Worm (Caenorhabditis elegans) whole organism, L1 larva: ENCODE results near the gene fbxa-38.
"Not testable (repeated sequence)": the region's sequence is repeated elsewhere in the genome, so short reads cannot be mapped to it uniquely, and the experiment has no call there.

Experiments
- Y116A8C.19 ChIP-seq: sonication (generic microtip); optimal IDR thresholded peaks from 2 replicates; lab custom pipeline; 2016; ENCODE audit warnings: missing compliant biosample characterization, missing genetic modification characterization, borderline replicate concordance
- aly-2 ChIP-seq: fragments of 150-350 bp; optimal IDR thresholded peaks from 2 replicates; lab custom pipeline; 2014; ENCODE audit warnings: missing biosample characterization, missing genetic modification characterization
- dpl-1 ChIP-seq, 3 experiments: fragments of 150-350 bp in 2 of 3; sonication (generic microtip) in 1 of 3; optimal IDR thresholded peaks; 2 replicates each; lab custom pipeline; 2014 to 2017; ENCODE audit warnings: missing biosample characterization in 3 of 3, missing genetic modification characterization in 3 of 3, missing genetic modification reagents in 3 of 3
- efl-1 ChIP-seq, 4 experiments: fragments of 150-350 bp; optimal IDR thresholded peaks in 3 of 4; peaks in 1 of 4; 1 replicate in 1 of 4; 2 replicates in 3 of 4; lab custom pipeline; 2014; ENCODE audit warnings: missing biosample characterization in 2 of 4, missing genetic modification characterization in 2 of 4, missing genetic modification reagents in 2 of 4
- egl-13 ChIP-seq: sonication (generic microtip); optimal IDR thresholded peaks from 2 replicates; lab custom pipeline; 2016; ENCODE audit warnings: missing genotype, missing genetic modification reagents, missing genetic modification characterization, missing compliant biosample characterization
- egl-27 ChIP-seq, 2 experiments: fragments of 150-350 bp in 1 of 2; sonication (generic microtip); optimal IDR thresholded peaks; 3 replicates each; lab custom pipeline; 2017 to 2018; ENCODE audit warnings: missing biosample characterization in 2 of 2, missing genetic modification characterization in 2 of 2, missing genetic modification reagents in 2 of 2
- elt-2 ChIP-seq: sonication (generic microtip); optimal IDR thresholded peaks from 2 replicates; lab custom pipeline; 2016; ENCODE audit warnings: missing genetic modification characterization, mild to moderate bottlenecking, inconsistent platforms, missing compliant biosample characterization, missing genetic modification reagents
- elt-3 ChIP-seq, 6 experiments: fragments of 150-350 bp in 1 of 6; sonication (generic microtip); optimal IDR thresholded peaks; 2 replicates each; lab custom pipeline; 2017 to 2018; ENCODE audit warnings: missing biosample characterization in 6 of 6, missing genetic modification characterization in 6 of 6, inconsistent platforms in 1 of 6
- ets-5 ChIP-seq: fragments of 200-800 bp; sonication (Bioruptor generic); IDR thresholded peaks from 2 replicates; pipeline ENCODE4 v1.3.6; 2022; ENCODE audit warnings: missing genetic modification characterization, missing compliant biosample characterization
- fkh-10 ChIP-seq: sonication (generic microtip); optimal IDR thresholded peaks from 2 replicates; lab custom pipeline; 2017; ENCODE audit warnings: missing biosample characterization, missing genetic modification reagents, missing genetic modification characterization
- fkh-4 ChIP-seq: sonication (generic microtip); optimal IDR thresholded peaks from 2 replicates; lab custom pipeline; 2016; ENCODE audit warnings: missing compliant biosample characterization, missing genetic modification characterization, borderline replicate concordance
- fos-1 ChIP-seq: fragments of 150-350 bp; optimal IDR thresholded peaks from 2 replicates; lab custom pipeline; 2014; ENCODE audit warnings: missing biosample characterization, missing genetic modification characterization
- hlh-4 ChIP-seq: sonication (generic microtip); optimal IDR thresholded peaks from 2 replicates; lab custom pipeline; 2016; ENCODE audit warnings: mild to moderate bottlenecking, missing genetic modification characterization, missing compliant biosample characterization
- hpl-2 ChIP-seq: fragments of 150-350 bp; optimal IDR thresholded peaks from 2 replicates; lab custom pipeline; 2014; ENCODE audit warnings: missing biosample characterization, missing genetic modification reagents, missing genetic modification characterization
- lir-3 ChIP-seq: sonication (generic microtip); optimal IDR thresholded peaks from 2 replicates; lab custom pipeline; 2016; ENCODE audit warnings: mild to moderate bottlenecking, missing genetic modification characterization, moderate library complexity, missing compliant biosample characterization; ENCODE audit not compliant: poor library complexity
- mab-9 ChIP-seq: fragments of 200-800 bp; sonication (Bioruptor generic); IDR thresholded peaks from 2 replicates; pipeline ENCODE4 v1.3.6; 2022; ENCODE audit warnings: missing genetic modification reagents, missing genetic modification characterization, missing compliant biosample characterization
- mef-2 ChIP-seq: fragments of 150-350 bp; optimal IDR thresholded peaks from 2 replicates; lab custom pipeline; 2014; ENCODE audit warnings: missing biosample characterization, missing genetic modification characterization
- mep-1 ChIP-seq: fragments of 150-350 bp; optimal IDR thresholded peaks from 2 replicates; lab custom pipeline; 2014; ENCODE audit warnings: missing biosample characterization, missing genetic modification characterization
- nhr-11 ChIP-seq: fragments of 150-350 bp; optimal IDR thresholded peaks from 2 replicates; lab custom pipeline; 2014; ENCODE audit warnings: missing biosample characterization, missing genetic modification characterization
- nhr-19 ChIP-seq: fragments of 200-800 bp; sonication (Bioruptor generic); conservative IDR thresholded peaks from 2 replicates; pipeline ENCODE4 v1.3.6; 2022; ENCODE audit warnings: missing genetic modification characterization, missing compliant biosample characterization
- nhr-28 ChIP-seq: fragments of 150-350 bp; optimal IDR thresholded peaks from 2 replicates; lab custom pipeline; 2014; ENCODE audit warnings: missing biosample characterization, missing genetic modification characterization
- nhr-47 ChIP-seq: sonication (generic microtip); optimal IDR thresholded peaks from 2 replicates; lab custom pipeline; 2016; ENCODE audit warnings: mild to moderate bottlenecking, missing genetic modification characterization, moderate library complexity, missing compliant biosample characterization
- nhr-84 ChIP-seq: sonication (generic microtip); optimal IDR thresholded peaks from 2 replicates; lab custom pipeline; 2017; ENCODE audit warnings: missing biosample characterization, missing genetic modification characterization
- nhr-85 ChIP-seq: sonication (generic microtip); peaks from one replicate; lab custom pipeline; 2016; ENCODE audit warnings: missing genetic modification characterization, inconsistent platforms, missing compliant biosample characterization
- pag-3 ChIP-seq: sonication (generic microtip); optimal IDR thresholded peaks from 2 replicates; lab custom pipeline; 2017; ENCODE audit warnings: missing genetic modification characterization, mild to moderate bottlenecking, missing compliant biosample characterization, antibody characterized with exemption, borderline replicate concordance; ENCODE audit not compliant: insufficient read depth
- pax-3 ChIP-seq: fragments of 200-800 bp; sonication (Bioruptor generic); optimal IDR thresholded peaks from 2 replicates; lab custom pipeline; 2018; ENCODE audit warnings: mild to moderate bottlenecking, missing genetic modification characterization, moderate library complexity, missing compliant biosample characterization
- pqm-1 ChIP-seq: sonication (generic microtip); optimal IDR thresholded peaks from 3 replicates; lab custom pipeline; 2017; ENCODE audit warnings: missing biosample characterization, missing genetic modification characterization
- rnt-1 ChIP-seq: sonication (generic microtip); optimal IDR thresholded peaks from 2 replicates; lab custom pipeline; 2016; ENCODE audit warnings: mild to moderate bottlenecking, missing genetic modification characterization, moderate library complexity, missing compliant biosample characterization
- snpc-4 ChIP-seq: fragments of 150-350 bp; optimal IDR thresholded peaks from 2 replicates; lab custom pipeline; 2014; ENCODE audit warnings: missing biosample characterization, missing genetic modification characterization
- snu-23 ChIP-seq: sonication (generic microtip); optimal IDR thresholded peaks from 2 replicates; lab custom pipeline; 2016; ENCODE audit warnings: missing genetic modification characterization, missing compliant biosample characterization
- swsn-7 ChIP-seq: sonication (generic microtip); optimal IDR thresholded peaks from 2 replicates; lab custom pipeline; 2016; ENCODE audit warnings: missing genetic modification characterization, missing compliant biosample characterization
- unc-30 ChIP-seq: sonication (generic microtip); optimal IDR thresholded peaks from 2 replicates; lab custom pipeline; 2017; ENCODE audit warnings: missing biosample characterization, missing genetic modification characterization
- vab-15 ChIP-seq: sonication (generic microtip); optimal IDR thresholded peaks from 2 replicates; lab custom pipeline; 2017; ENCODE audit warnings: missing genotype, mild to moderate bottlenecking, missing genetic modification characterization, missing compliant biosample characterization
- ztf-4 ChIP-seq: fragments of 150-350 bp; optimal IDR thresholded peaks from 2 replicates; lab custom pipeline; 2014; ENCODE audit warnings: missing biosample characterization, missing genetic modification characterization

The fbxa-38 gene

ce11 chrIII:2253027-2253499, 28.6 kb downstream of the fbxa-38 start, which contains the start of gene fbxa-73:
fbxa-73 (plus strand) TSS chrIII:2253449.
- no peak for TF ChIP-seq snu-23 (GFP tag; lab: Kevin White, UChicago)
- no peak for TF ChIP-seq rnt-1 (tag; lab: Kevin White, UChicago)
- no peak for TF ChIP-seq mab-9
- TF ChIP-seq Y116A8C.19 (tag; lab: Kevin White, UChicago) = no peak
- TF ChIP-seq pqm-1 (tag; lab: Kevin White, UChicago) = peak; percentile 62
- TF ChIP-seq fkh-4 (tag; lab: Kevin White, UChicago) = no peak
- no peak for TF ChIP-seq pax-3 (tag; lab: Kevin White, UChicago)
- TF ChIP-seq elt-2 (tag; lab: Kevin White, UChicago) = peak; percentile 71
- no peak for TF ChIP-seq pag-3 (tag; lab: Kevin White, UChicago)
- no peak for TF ChIP-seq vab-15 (tag; lab: Kevin White, UChicago)
- TF ChIP-seq ztf-4 = no peak
- TF ChIP-seq nhr-11 (tag; lab: Kevin White, UChicago) = no peak
- TF ChIP-seq fkh-10 = no peak
- no peak for TF ChIP-seq unc-30 (tag; lab: Kevin White, UChicago)

DNA sequence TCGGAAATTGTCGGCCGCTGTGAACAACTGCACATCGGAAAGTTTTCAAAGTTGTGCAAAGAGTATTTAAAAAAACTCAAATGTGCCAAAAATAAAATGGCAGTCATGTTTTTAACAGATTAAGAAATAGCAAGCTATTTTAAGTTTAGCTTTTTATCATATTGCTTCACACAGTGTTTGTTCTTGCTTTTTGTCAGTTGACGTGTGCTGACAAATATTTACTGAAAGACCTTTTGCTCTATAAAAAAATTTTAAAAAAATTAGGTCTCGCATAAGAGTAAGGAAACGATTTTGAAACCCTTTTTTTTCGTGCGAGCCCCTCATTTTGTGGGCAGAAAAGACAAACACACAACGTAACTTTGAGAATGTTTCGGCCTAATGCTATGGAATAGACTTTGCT, 31.1 kb downstream of the fbxa-38 start, which contains the start of gene fbxa-71:
Gene fbxa-71, plus strand, starts transcription at position 301 of the 400 bp plus-strand sequence.
- no peak for TF ChIP-seq mef-2 (tag; lab: Kevin White, UChicago)
- no peak for TF ChIP-seq ets-5 (GFP tag; lab: Robert Waterston, UW)

DNA sequence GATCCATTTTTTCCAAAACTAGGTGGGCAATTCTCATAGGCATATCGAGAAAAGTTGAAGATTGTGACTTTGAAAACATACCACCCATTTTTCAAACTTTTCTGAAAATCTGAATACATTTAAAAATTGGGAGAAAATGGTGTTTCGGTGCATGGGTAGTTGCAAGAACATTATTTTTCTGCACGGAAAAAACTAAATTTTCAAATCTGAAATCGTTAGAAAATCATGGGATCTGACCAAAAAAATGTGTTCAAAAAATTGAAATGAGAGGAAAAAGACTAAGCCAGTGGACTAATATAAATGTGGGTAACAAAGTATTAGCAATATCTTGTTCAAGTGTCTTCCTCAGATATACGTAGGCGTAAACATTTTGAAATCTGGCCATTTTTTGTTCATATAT, 34.4 kb downstream of the fbxa-38 start, which contains the start of gene fbxa-43:
Gene fbxa-43, minus strand, starts transcription at position 101 of the 400 bp plus-strand sequence.
- TF ChIP-seq fos-1 (tag; lab: Kevin White, UChicago) (no peak), snpc-4 (no peak), efl-1 (optimal IDR thresholded peaks at IDR 0.05; lab: Kevin White, UChicago) (no peak), efl-1 (GFP tag; optimal IDR thresholded peaks at IDR 0.05 in 1 of 2; lab: Kevin White, UChicago) (peak in 1 of 2 experiments; percentile 52), elt-3 (tag; optimal IDR thresholded peaks at IDR 0.05; lab: Kevin White, UChicago) (no peak)

DNA sequence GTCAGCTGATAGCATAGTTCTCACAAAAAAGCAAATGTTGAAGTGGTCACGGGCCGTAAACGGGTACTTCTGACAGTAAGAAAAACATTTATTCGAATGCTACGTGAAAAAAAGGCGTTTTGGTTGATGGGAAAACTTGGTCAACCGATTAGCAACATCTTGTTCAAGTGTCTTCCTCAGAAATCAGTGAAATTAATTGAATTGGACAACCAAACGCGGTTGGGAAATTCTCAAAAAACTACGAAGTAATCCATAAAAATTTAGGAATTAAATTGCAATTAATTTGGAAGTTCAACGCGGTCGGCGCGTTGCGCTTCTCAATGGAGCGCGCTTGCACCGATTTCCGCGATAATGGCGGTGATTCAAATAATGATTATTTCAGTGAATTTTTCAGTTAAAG, 34.9 kb downstream of the fbxa-38 start:
- TF ChIP-seq efl-1 (optimal IDR thresholded peaks at IDR 0.05; lab: Kevin White, UChicago) (no peak), efl-1 (GFP tag; optimal IDR thresholded peaks at IDR 0.05 in 1 of 2; lab: Kevin White, UChicago) (peak in 1 of 2 experiments; percentile 92), mab-9 (no peak)
- TF ChIP-seq, all 84 proteins: peak for 1

ce11 chrIII:2261353-2261752, 36.9 kb downstream of the fbxa-38 start, which contains the start of gene fbxa-42:
fbxa-42 (minus strand) TSS chrIII:2261453.
- TF ChIP-seq nhr-47; nhr-19 (GFP tag; lab: Robert Waterston, UW); mep-1 (tag; lab: Kevin White, UChicago): not testable (repeated sequence)

DNA sequence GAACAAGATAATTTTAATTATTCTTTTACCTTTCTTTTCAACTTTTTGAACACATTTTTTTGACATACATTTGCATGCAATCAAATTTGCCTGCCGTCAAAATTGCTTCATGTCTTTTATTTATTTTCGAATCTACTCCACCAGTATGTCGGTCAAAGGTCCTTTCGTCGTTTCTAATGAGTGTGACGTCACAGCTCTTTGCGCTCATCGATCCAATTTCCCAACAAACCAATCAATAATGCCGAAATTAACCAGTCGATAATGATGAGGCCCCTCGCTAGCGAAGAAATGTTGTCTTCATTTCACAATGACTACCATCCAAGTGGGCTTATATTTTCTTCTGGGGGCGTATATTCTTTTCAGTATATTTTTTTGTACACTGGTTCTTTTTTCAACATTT, 38.5 kb downstream of the fbxa-38 start, which contains the start of gene Y54F10BM.6:
Gene Y54F10BM.6, plus strand, starts transcription at position 301 of the 400 bp plus-strand sequence.
- no peak for TF ChIP-seq efl-1 (optimal IDR thresholded peaks at IDR 0.05; lab: Kevin White, UChicago)
- TF ChIP-seq efl-1 (GFP tag; optimal IDR thresholded peaks at IDR 0.05 in 1 of 2; lab: Kevin White, UChicago) = peak in 1 of 2 experiments; percentile 72
- no peak for TF ChIP-seq egl-13
- TF ChIP-seq vab-15 (tag; lab: Kevin White, UChicago) = no peak

- TF ChIP-seq hpl-2 (no peak), nhr-19 (GFP tag; lab: Robert Waterston, UW) (no peak), lir-3 (no peak), nhr-84 (tag; lab: Kevin White, UChicago) (no peak), ztf-4 (no peak), swsn-7 (tag; lab: Kevin White, UChicago) (no peak), nhr-85 (tag; lab: Kevin White, UChicago) (no peak), nhr-28 (tag; lab: Kevin White, UChicago) (no peak), aly-2 (tag; lab: Kevin White, UChicago) (no peak), elt-2 (tag; lab: Kevin White, UChicago) (peak; percentile 76), hlh-4 (tag; lab: Kevin White, UChicago) (no peak), egl-27 (tag; optimal IDR thresholded peaks at IDR 0.05; lab: Kevin White, UChicago) (no peak), dpl-1 (GFP tag; optimal IDR thresholded peaks at IDR 0.05; lab: Kevin White, UChicago) (no peak), vab-15 (tag; lab: Kevin White, UChicago) (no peak), fkh-10 (no peak), pqm-1 (tag; lab: Kevin White, UChicago) (peak; percentile 16), snpc-4 (no peak)
- TF ChIP-seq, all 84 proteins: peak for 2
Measured at ce11 chrIII:2265986-2266701, 41.7 kb downstream of the fbxa-38 start, which contains the start of gene fbxa-9. fbxa-9 (plus strand) TSS chrIII:2266651.
